Worm (Caenorhabditis elegans): ENCODE measurements around the gene F56H9.9.

ce11 chrV:12663386-12663785, 39.1 kb upstream of the F56H9.9 start:
- TF ChIP-seq pqm-1 (tag; optimal IDR thresholded peaks at IDR 0.05) (no peak), ztf-4 (tag; optimal IDR thresholded peaks at IDR 0.05) (no peak), lin-39 (tag; optimal IDR thresholded peaks at IDR 0.05) (no peak), nhr-67 (tag; optimal IDR thresholded peaks at IDR 0.05) (no peak), elt-1 (tag; optimal IDR thresholded peaks at IDR 0.05) (no peak), skn-1 (tag; optimal IDR thresholded peaks at IDR 0.05) (no peak), snpc-4 (tag; optimal IDR thresholded peaks at IDR 0.05) (no peak), lin-15B (tag; optimal IDR thresholded peaks at IDR 0.05) (no peak), ceh-82 (tag; optimal IDR thresholded peaks at IDR 0.05) (no peak), elt-2 (tag; optimal IDR thresholded peaks at IDR 0.05) (no peak), pha-4 (tag; optimal IDR thresholded peaks at IDR 0.05) (no peak), nhr-77 (tag; optimal IDR thresholded peaks at IDR 0.05) (no peak), fkh-10 (GFP tag; optimal IDR thresholded peaks at IDR 0.05) (no peak)

Data from whole organism, L3 larva.